Fruit fly (Drosophila melanogaster) whole organism, embryonic: ENCODE measurements around the gene CG4297.

Source experiments
- Atf-2 ChIP-seq: fragments of 200-800 bp; sonication (Bioruptor generic); optimal IDR thresholded peaks from 2 replicates; lab custom pipeline; 2016; ENCODE audit warnings: missing biosample characterization, missing genetic modification characterization
- Atf3 ChIP-seq: fragments of 200-800 bp; sonication (Bioruptor generic); optimal IDR thresholded peaks from 3 replicates; lab custom pipeline; 2016; ENCODE audit warnings: missing biosample characterization, missing genetic modification characterization
- CG10321 ChIP-seq: fragments of 200-800 bp; sonication (Bioruptor generic); IDR thresholded peaks from 2 replicates; pipeline ENCODE4 v1.3.6; 2022; ENCODE audit warnings: missing biosample characterization, missing genetic modification characterization
- CG11695 ChIP-seq: fragments of 200-800 bp; sonication (Bioruptor generic); IDR thresholded peaks from 3 replicates; pipeline ENCODE4 v1.3.6; 2022; ENCODE audit warnings: missing biosample characterization, missing genetic modification characterization
- CG12744 ChIP-seq: fragments of 200-800 bp; sonication (Bioruptor generic); optimal IDR thresholded peaks from 2 replicates; lab custom pipeline; 2016; ENCODE audit warnings: missing biosample characterization, missing genetic modification characterization
- CG13123 ChIP-seq: fragments of 200-800 bp; sonication (Bioruptor generic); optimal IDR thresholded peaks from 2 replicates; lab custom pipeline; 2016; ENCODE audit warnings: missing biosample characterization, missing genetic modification characterization
- CG14014 ChIP-seq: fragments of 200-800 bp; sonication (Bioruptor generic); IDR thresholded peaks from 2 replicates; pipeline ENCODE4 v1.3.6; 2022; ENCODE audit warnings: missing biosample characterization, missing genetic modification characterization
- CG1529 ChIP-seq: fragments of 200-800 bp; sonication (Bioruptor generic); optimal IDR thresholded peaks from 3 replicates; lab custom pipeline; 2018; ENCODE audit warnings: missing biosample characterization, missing genetic modification characterization
- CG15696 ChIP-seq: fragments of 200-800 bp; sonication (Bioruptor generic); optimal IDR thresholded peaks from 2 replicates; lab custom pipeline; 2019; ENCODE audit warnings: missing biosample characterization, mild to moderate bottlenecking, missing genetic modification characterization, moderate library complexity
- CG1603 ChIP-seq: fragments of 200-800 bp; sonication (Bioruptor generic); optimal IDR thresholded peaks from 2 replicates; lab custom pipeline; 2019; ENCODE audit warnings: missing biosample characterization, mild to moderate bottlenecking, missing genetic modification characterization, moderate library complexity
- CG17802 ChIP-seq: fragments of 200-800 bp; sonication (Bioruptor generic); optimal IDR thresholded peaks from 2 replicates; lab custom pipeline; 2018; ENCODE audit warnings: missing biosample characterization, mild to moderate bottlenecking, missing genetic modification characterization, moderate library complexity
- CG1832 ChIP-seq: fragments of 200-800 bp; sonication (Bioruptor generic); optimal IDR thresholded peaks from 2 replicates; lab custom pipeline; 2017; ENCODE audit warnings: missing biosample characterization, mild to moderate bottlenecking, missing genetic modification characterization, inconsistent platforms
- CG3407 ChIP-seq: fragments of 200-800 bp; sonication (Bioruptor generic); optimal IDR thresholded peaks from 2 replicates; lab custom pipeline; 2018; ENCODE audit warnings: missing biosample characterization, mild to moderate bottlenecking, missing genetic modification characterization
- CG5245 ChIP-seq: fragments of 200-800 bp; sonication (Bioruptor generic); optimal IDR thresholded peaks from 3 replicates; lab custom pipeline; 2016; ENCODE audit warnings: missing biosample characterization, missing genetic modification characterization
- CG8089 ChIP-seq: fragments of 200-800 bp; sonication (Bioruptor generic); optimal IDR thresholded peaks from 3 replicates; lab custom pipeline; 2016; ENCODE audit warnings: missing biosample characterization, missing genetic modification characterization
- CG9817 ChIP-seq: fragments of 200-800 bp; sonication (Bioruptor generic); optimal IDR thresholded peaks from 2 replicates; lab custom pipeline; 2018; ENCODE audit warnings: missing biosample characterization, mild to moderate bottlenecking, missing genetic modification characterization, moderate library complexity
- Dip3 ChIP-seq: fragments of 200-800 bp; sonication (Bioruptor generic); optimal IDR thresholded peaks from 3 replicates; lab custom pipeline; 2016; ENCODE audit warnings: missing biosample characterization, missing genetic modification characterization
- Dll ChIP-seq: fragments of 200-800 bp; sonication (Bioruptor generic); IDR thresholded peaks from 4 replicates; pipeline ENCODE4 v1.3.6; 2022; ENCODE audit warnings: missing biosample characterization, missing genetic modification characterization; ENCODE audit not compliant: partially characterized antibody
- HLH54F ChIP-seq: fragments of 200-800 bp; sonication (Bioruptor generic); optimal IDR thresholded peaks from 3 replicates; lab custom pipeline; 2016; ENCODE audit warnings: missing biosample characterization, missing genetic modification characterization
- HLHmδ ChIP-seq: fragments of 200-800 bp; sonication (Bioruptor generic); optimal IDR thresholded peaks from 2 replicates; lab custom pipeline; 2018; ENCODE audit warnings: missing biosample characterization, mild to moderate bottlenecking, missing genetic modification characterization, moderate library complexity
- HmgZ ChIP-seq: fragments of 200-800 bp; sonication (Bioruptor generic); optimal IDR thresholded peaks from 2 replicates; lab custom pipeline; 2018; ENCODE audit warnings: missing biosample characterization, mild to moderate bottlenecking, missing genetic modification characterization
- Hsf ChIP-seq: fragments of 200-800 bp; sonication (Bioruptor generic); optimal IDR thresholded peaks from 3 replicates; lab custom pipeline; 2016; ENCODE audit warnings: missing biosample characterization, missing genetic modification characterization
- Lim3 ChIP-seq: fragments of 200-800 bp; sonication (Bioruptor generic); IDR thresholded peaks from 2 replicates; pipeline ENCODE4 v1.3.6; 2022; ENCODE audit warnings: missing biosample characterization, missing genetic modification characterization
- Max ChIP-seq: fragments of 200-800 bp; sonication (Bioruptor generic); optimal IDR thresholded peaks from 2 replicates; lab custom pipeline; 2016; ENCODE audit warnings: missing biosample characterization, mild to moderate bottlenecking, missing genetic modification characterization
- Mes4 ChIP-seq: fragments of 200-800 bp; sonication (Bioruptor generic); optimal IDR thresholded peaks from 2 replicates; lab custom pipeline; 2016; ENCODE audit warnings: missing biosample characterization, missing genetic modification characterization
- Myb ChIP-seq: fragments of 200-800 bp; sonication (Bioruptor generic); optimal IDR thresholded peaks from 2 replicates; lab custom pipeline; 2016; ENCODE audit warnings: missing biosample characterization, missing genetic modification characterization
- NFAT ChIP-seq: fragments of 200-800 bp; sonication (Bioruptor generic); IDR thresholded peaks from 2 replicates; pipeline ENCODE4 v1.3.6; 2022; ENCODE audit warnings: missing biosample characterization, missing genetic modification characterization
- bsh ChIP-seq, 2 experiments: fragments of 200-800 bp; sonication (Bioruptor generic); optimal IDR thresholded peaks; 2 replicates each; lab custom pipeline; 2017 to 2018; ENCODE audit warnings: mild to moderate bottlenecking in 2 of 2, missing biosample characterization in 2 of 2, missing genetic modification characterization in 2 of 2, moderate library complexity in 1 of 2
- btn ChIP-seq: fragments of 200-800 bp; sonication (Bioruptor generic); optimal IDR thresholded peaks from 2 replicates; lab custom pipeline; 2016; ENCODE audit warnings: missing biosample characterization, missing genetic modification characterization
- cas ChIP-seq: fragments of 200-800 bp; sonication (Bioruptor generic); IDR thresholded peaks from 2 replicates; pipeline ENCODE4 v1.3.6; 2022; ENCODE audit warnings: missing biosample characterization, missing genetic modification characterization
- crp ChIP-seq, 2 experiments: fragments of 200-800 bp; sonication (Bioruptor generic); optimal IDR thresholded peaks; 2 replicates in 1 of 2; 3 replicates in 1 of 2; lab custom pipeline; 2017; ENCODE audit warnings: missing biosample characterization in 2 of 2, missing genetic modification characterization in 2 of 2, mild to moderate bottlenecking in 1 of 2, moderate library complexity in 1 of 2
- da ChIP-seq: fragments of 200-800 bp; sonication (Bioruptor generic); optimal IDR thresholded peaks from 2 replicates; lab custom pipeline; 2016; ENCODE audit warnings: missing biosample characterization, missing genetic modification characterization
- gem ChIP-seq: fragments of 200-800 bp; sonication (Bioruptor generic); optimal IDR thresholded peaks from 2 replicates; lab custom pipeline; 2019; ENCODE audit warnings: missing biosample characterization, mild to moderate bottlenecking, missing genetic modification characterization, moderate library complexity
- hkb ChIP-seq, 2 experiments: fragments of 200-800 bp in 1 of 2; fragments of >200 bp in 1 of 2; sonication (Bioruptor generic) in 1 of 2; IDR thresholded peaks in 1 of 2; optimal IDR thresholded peaks in 1 of 2; 2 replicates each; pipeline versions ENCODE4 v1.3.6 to Lab custom; 2017 to 2022; ENCODE audit warnings: missing biosample characterization in 1 of 2, missing genetic modification characterization in 1 of 2
- lmd ChIP-seq: fragments of 200-800 bp; sonication (Bioruptor generic); IDR thresholded peaks from 2 replicates; pipeline ENCODE4 v1.3.6; 2022; ENCODE audit warnings: missing biosample characterization, missing genetic modification characterization
- mam ChIP-seq: fragments of 200-800 bp; sonication (Bioruptor generic); optimal IDR thresholded peaks from 3 replicates; lab custom pipeline; 2016; ENCODE audit warnings: missing biosample characterization, missing genetic modification characterization
- nom ChIP-seq: fragments of 200-800 bp; sonication (Bioruptor generic); optimal IDR thresholded peaks from 2 replicates; lab custom pipeline; 2017; ENCODE audit warnings: missing biosample characterization, missing genetic modification characterization, mild to moderate bottlenecking, moderate library complexity, missing genetic modification reagents
- peb ChIP-seq: fragments of 200-800 bp; sonication (Bioruptor generic); IDR thresholded peaks from 2 replicates; pipeline ENCODE4 v1.3.6; 2022; ENCODE audit warnings: missing biosample characterization, missing genetic modification characterization
- pum ChIP-seq: fragments of 200-800 bp; sonication (Bioruptor generic); optimal IDR thresholded peaks from 2 replicates; lab custom pipeline; 2016; ENCODE audit warnings: missing biosample characterization, missing genetic modification characterization
- ranshi ChIP-seq: fragments of 200-800 bp; sonication (Bioruptor generic); IDR thresholded peaks from 2 replicates; pipeline ENCODE4 v1.3.6; 2022; ENCODE audit warnings: missing biosample characterization, missing genetic modification characterization
- repo ChIP-seq: fragments of 200-800 bp; sonication (Bioruptor generic); optimal IDR thresholded peaks from 2 replicates; lab custom pipeline; 2016; ENCODE audit warnings: missing biosample characterization, missing genetic modification characterization
- salm ChIP-seq: fragments of 200-800 bp; sonication (Bioruptor generic); optimal IDR thresholded peaks from 2 replicates; lab custom pipeline; 2018; ENCODE audit warnings: missing biosample characterization, mild to moderate bottlenecking, missing genetic modification characterization
- sima ChIP-seq: fragments of 200-800 bp; sonication (Bioruptor generic); optimal IDR thresholded peaks from 2 replicates; lab custom pipeline; 2016; ENCODE audit warnings: missing biosample characterization, missing genetic modification characterization
- slbo ChIP-seq: fragments of 200-800 bp; sonication (Bioruptor generic); IDR thresholded peaks from 2 replicates; pipeline ENCODE4 v1.3.6; 2022; ENCODE audit warnings: missing biosample characterization, missing genetic modification characterization
- sug ChIP-seq: fragments of 200-800 bp; optimal IDR thresholded peaks from 2 replicates; lab custom pipeline; 2019; ENCODE audit warnings: missing biosample characterization, mild to moderate bottlenecking, missing genetic modification characterization, moderate library complexity
- tna ChIP-seq: fragments of 200-800 bp; sonication (Bioruptor generic); IDR thresholded peaks from 2 replicates; pipeline ENCODE4 v1.3.6; 2022; ENCODE audit warnings: missing biosample characterization, missing genetic modification characterization; ENCODE audit not compliant: partially characterized antibody
- trem ChIP-seq: fragments of 200-800 bp; optimal IDR thresholded peaks from 3 replicates; lab custom pipeline; 2019; ENCODE audit warnings: missing biosample characterization, mild to moderate bottlenecking, missing genetic modification characterization, moderate library complexity

CG4297 gene

DNA sequence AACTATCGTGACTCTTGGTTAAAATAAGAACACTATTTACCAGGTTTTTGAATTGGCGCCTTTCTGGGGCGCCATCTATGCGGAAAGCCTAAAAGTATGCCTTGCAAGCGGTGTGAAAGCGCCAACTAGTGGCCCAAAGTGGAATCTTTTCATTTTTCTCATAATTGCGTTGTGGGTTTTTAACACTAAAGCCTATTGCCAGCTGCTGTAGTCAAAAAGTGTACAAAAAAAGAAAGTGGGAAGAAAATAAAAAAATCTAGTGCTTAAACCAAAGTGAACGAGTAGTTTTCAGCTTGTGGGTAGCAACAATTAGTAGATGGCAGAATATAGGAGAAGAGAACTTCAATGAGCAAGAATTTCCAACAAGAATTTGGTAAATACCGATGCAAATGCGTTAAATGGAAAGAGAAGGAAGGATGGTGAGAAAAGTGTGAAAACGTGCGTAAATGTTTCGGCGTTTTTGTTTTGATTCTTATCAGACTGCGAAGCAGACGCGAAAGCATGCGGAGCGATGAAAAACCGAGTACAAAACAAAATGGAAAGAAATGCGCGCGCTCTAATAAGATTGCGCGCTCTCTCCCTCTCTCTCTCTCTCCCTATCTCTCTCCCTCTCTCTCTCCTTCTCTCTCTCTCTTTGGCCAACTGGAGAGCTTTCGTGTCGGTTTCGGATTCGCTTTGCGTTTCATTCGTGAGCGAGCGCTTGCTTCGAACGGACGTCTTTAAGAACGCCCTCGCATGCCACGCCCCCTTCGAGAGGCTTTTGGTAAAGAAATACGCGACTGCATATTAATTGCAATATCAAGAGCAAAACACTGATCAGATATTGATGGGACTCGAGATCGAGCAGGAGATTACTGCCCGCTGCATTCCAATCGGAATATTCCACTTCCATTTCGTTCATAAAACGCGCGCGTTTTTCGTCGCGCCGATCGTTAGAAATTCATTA is 18.4 kb upstream of the CG4297 start (continued):
- TF ChIP-seq crp (GFP tag; optimal IDR thresholded peaks at IDR 0.05; lab: Kevin White, UChicago) = peak; percentile 61 to 91
- TF ChIP-seq repo (GFP tag; lab: Kevin White, UChicago) = peak; percentile 40
- peak; percentile 90 for TF ChIP-seq da (GFP tag; lab: Kevin White, UChicago)
- peak; percentile 57 for TF ChIP-seq CG1603 (tag; lab: Kevin White, UChicago)
- peak; percentile 90 for TF ChIP-seq slbo (GFP tag; lab: Robert Waterston, UW)
- peak; percentile 62 for TF ChIP-seq Mes4 (GFP tag; lab: Kevin White, UChicago)
- peak; percentile 58 for TF ChIP-seq Atf3 (GFP tag; lab: Kevin White, UChicago)
- TF ChIP-seq CG1832 (GFP tag; lab: Kevin White, UChicago) = peak; percentile 90
- TF ChIP-seq Lim3 (GFP tag; lab: Robert Waterston, UW) = no peak
- peak; percentile 72 for TF ChIP-seq CG14014 (GFP tag; lab: Robert Waterston, UW)
- TF ChIP-seq HLH54F = peak; percentile 82
- TF ChIP-seq CG1529 = no peak
- TF ChIP-seq CG15696 (tag; lab: Kevin White, UChicago) = peak; percentile 64
- peak; percentile 70 for TF ChIP-seq mam
- TF ChIP-seq tna (GFP tag; lab: Robert Waterston, UW) = 0 out of 2 replicates have a peak, but pooled peaks have one; percentile 24
- peak; percentile 58 for TF ChIP-seq gem (tag; lab: Kevin White, UChicago)
- TF ChIP-seq NFAT (GFP tag; lab: Robert Waterston, UW) = peak; percentile 88
- peak; percentile 28 for TF ChIP-seq CG3407
- TF ChIP-seq CG11695 (GFP tag; lab: Robert Waterston, UW) = peak; percentile 31; the same call in 1 of the 3 replicates
- peak; percentile 64 for TF ChIP-seq Atf-2
- peak; percentile 56 for TF ChIP-seq sima (GFP tag; lab: Kevin White, UChicago)
- no peak for TF ChIP-seq trem (tag; lab: Kevin White, UChicago)
- peak; percentile 69 for TF ChIP-seq ranshi (GFP tag; lab: Robert Waterston, UW)
- 0 out of 2 replicates have a peak, but pooled peaks have one; percentile 8 for TF ChIP-seq peb (GFP tag; lab: Robert Waterston, UW)
- peak; percentile 38 to 78 for TF ChIP-seq bsh (GFP tag; optimal IDR thresholded peaks at IDR 0.05; lab: Kevin White, UChicago)
- TF ChIP-seq Dip3 (GFP tag; lab: Kevin White, UChicago) = peak; percentile 69
- no peak; the same call in 1 of the 2 replicates for TF ChIP-seq cas (GFP tag; lab: Robert Waterston, UW)
- peak; percentile 20 for TF ChIP-seq CG17802 (tag; lab: Kevin White, UChicago)
- peak; percentile 66 for TF ChIP-seq HmgZ (tag; lab: Kevin White, UChicago)
- TF ChIP-seq CG9817 (tag; lab: Kevin White, UChicago) = peak; percentile 59
- peak; percentile 39 for TF ChIP-seq Max (GFP tag; lab: Kevin White, UChicago)
- TF ChIP-seq btn (GFP tag; lab: Kevin White, UChicago) = peak; percentile 46
- peak; percentile 88 for TF ChIP-seq nom (GFP tag; lab: Kevin White, UChicago)
- TF ChIP-seq lmd = peak; percentile 76
- TF ChIP-seq HLHmδ (GFP tag; lab: Kevin White, UChicago) = peak; percentile 45
- TF ChIP-seq CG10321 (GFP tag; lab: Robert Waterston, UW) = 0 out of 2 replicates have a peak, but pooled peaks have one; percentile 45
- peak; percentile 68 for TF ChIP-seq Myb (GFP tag; lab: Kevin White, UChicago)
- TF ChIP-seq CG5245 (GFP tag; lab: Kevin White, UChicago) = peak; percentile 83
- peak; percentile 74 for TF ChIP-seq CG13123
- TF ChIP-seq pum = peak; percentile 83
- TF ChIP-seq CG12744 (GFP tag; lab: Kevin White, UChicago) = peak; percentile 80
- TF ChIP-seq hkb (optimal IDR thresholded peaks at IDR 0.05; lab: Kevin White, UChicago) = peak; percentile 78
- peak; percentile 60 for TF ChIP-seq hkb (GFP tag; IDR thresholded peaks at IDR 0.05; lab: Robert Waterston, UW)
- TF ChIP-seq CG8089 = peak; percentile 62
- peak; percentile 62 for TF ChIP-seq sug (tag; lab: Kevin White, UChicago)
- TF ChIP-seq salm (tag; lab: Kevin White, UChicago) = peak; percentile 47
- TF ChIP-seq Hsf = peak; percentile 77
- TF ChIP-seq Dll (GFP tag; lab: Robert Waterston, UW) = peak; percentile 56; the same call in 3 of the 4 replicates
